Fruit fly (Drosophila melanogaster) whole organism, embryonic: ENCODE data around the gene SerRS.
A peak's percentile ranks its signal among the peaks of the same experiment; 100 is the strongest.

ENCODE experiments used
- Atf6 ChIP-seq: fragments of 200-800 bp; sonication (Bioruptor generic); IDR thresholded peaks from 2 replicates; pipeline ENCODE4 v1.3.6; 2022; ENCODE audit warnings: missing biosample characterization, missing genetic modification characterization
- BEAF-32 ChIP-seq: fragments of 200-800 bp; sonication (Bioruptor generic); optimal IDR thresholded peaks from 3 replicates; lab custom pipeline; 2017; ENCODE audit warnings: missing biosample characterization, missing genetic modification characterization, mild to moderate bottlenecking, moderate library complexity, missing genetic modification reagents
- CG12155 ChIP-seq: fragments of 200-800 bp; sonication (Bioruptor generic); optimal IDR thresholded peaks from 3 replicates; lab custom pipeline; 2016; ENCODE audit warnings: missing biosample characterization, missing genetic modification characterization
- CG12236 ChIP-seq: fragments of 200-800 bp; sonication (Bioruptor generic); optimal IDR thresholded peaks from 2 replicates; lab custom pipeline; 2016; ENCODE audit warnings: missing biosample characterization, missing genetic modification characterization
- CG12659 ChIP-seq: fragments of 200-800 bp; sonication (Bioruptor generic); optimal IDR thresholded peaks from 3 replicates; lab custom pipeline; 2017; ENCODE audit warnings: mild to moderate bottlenecking, missing biosample characterization, missing genetic modification reagents, missing genetic modification characterization
- CG12769 ChIP-seq: fragments of 200-800 bp; sonication (Bioruptor generic); optimal IDR thresholded peaks from 2 replicates; lab custom pipeline; 2019; ENCODE audit warnings: missing biosample characterization, mild to moderate bottlenecking, missing genetic modification characterization, moderate library complexity
- CG13775 ChIP-seq: fragments of 200-800 bp; sonication (Bioruptor generic); optimal IDR thresholded peaks from 3 replicates; lab custom pipeline; 2017; ENCODE audit warnings: missing biosample characterization, mild to moderate bottlenecking, missing genetic modification characterization
- CG14710 ChIP-seq: fragments of 200-800 bp; sonication (Bioruptor generic); optimal IDR thresholded peaks from 3 replicates; lab custom pipeline; 2019; ENCODE audit warnings: missing biosample characterization, mild to moderate bottlenecking, missing genetic modification characterization, moderate library complexity
- CG15269 ChIP-seq: fragments of 200-800 bp; sonication (Bioruptor generic); optimal IDR thresholded peaks from 2 replicates; lab custom pipeline; 2018; ENCODE audit warnings: missing biosample characterization, mild to moderate bottlenecking, missing genetic modification characterization, moderate library complexity
- CG15479 ChIP-seq: fragments of 200-800 bp; sonication (Bioruptor generic); optimal IDR thresholded peaks from 3 replicates; lab custom pipeline; 2019; ENCODE audit warnings: missing biosample characterization, mild to moderate bottlenecking, missing genetic modification characterization, moderate library complexity
- CG17328 ChIP-seq: fragments of 200-800 bp; sonication (Bioruptor generic); IDR thresholded peaks from 2 replicates; pipeline ENCODE4 v1.3.6; 2022; ENCODE audit warnings: missing biosample characterization, missing genetic modification characterization
- CG34422 ChIP-seq: fragments of 200-800 bp; sonication (Bioruptor generic); IDR thresholded peaks from 3 replicates; pipeline ENCODE4 v1.3.6; 2022; ENCODE audit warnings: missing biosample characterization, missing genetic modification characterization
- CG3838 ChIP-seq: fragments of 200-800 bp; sonication (Bioruptor generic); optimal IDR thresholded peaks from 3 replicates; lab custom pipeline; 2016; ENCODE audit warnings: missing biosample characterization, missing genetic modification characterization
- CG6654 ChIP-seq: fragments of 200-800 bp; sonication (Bioruptor generic); optimal IDR thresholded peaks from 2 replicates; lab custom pipeline; 2017; ENCODE audit warnings: missing biosample characterization, mild to moderate bottlenecking, missing genetic modification characterization
- CG7271 ChIP-seq: fragments of 200-800 bp; sonication (Bioruptor generic); optimal IDR thresholded peaks from 2 replicates; lab custom pipeline; 2018; ENCODE audit warnings: missing biosample characterization, mild to moderate bottlenecking, missing genetic modification characterization, moderate library complexity
- CG7372 ChIP-seq: fragments of 200-800 bp; sonication (Bioruptor generic); IDR thresholded peaks from 2 replicates; pipeline ENCODE4 v1.3.6; 2022; ENCODE audit warnings: missing biosample characterization, missing genetic modification characterization
- H15 ChIP-seq: fragments of 200-800 bp; sonication (Bioruptor generic); IDR thresholded peaks from 3 replicates; pipeline ENCODE4 v1.3.6; 2022; ENCODE audit warnings: missing biosample characterization, missing genetic modification characterization
- Lhr ChIP-seq: fragments of 200-800 bp; sonication (Bioruptor generic); optimal IDR thresholded peaks from 3 replicates; lab custom pipeline; 2017; ENCODE audit warnings: mild to moderate bottlenecking, missing biosample characterization, missing genetic modification reagents, missing genetic modification characterization
- Mad ChIP-seq: fragments of 200-800 bp; sonication (Bioruptor generic); optimal IDR thresholded peaks from 2 replicates; lab custom pipeline; 2016; ENCODE audit warnings: missing biosample characterization, missing genetic modification characterization
- Med ChIP-seq: fragments of 200-800 bp; sonication (Bioruptor generic); peaks from one replicate; lab custom pipeline; 2016; ENCODE audit warnings: missing biosample characterization, missing genetic modification characterization, mild to moderate bottlenecking, inconsistent platforms, moderate library complexity
- Meics ChIP-seq: fragments of 200-800 bp; sonication (Bioruptor generic); optimal IDR thresholded peaks from 2 replicates; lab custom pipeline; 2017; ENCODE audit warnings: missing biosample characterization, mild to moderate bottlenecking, missing genetic modification characterization
- NC2α ChIP-seq: fragments of 200-800 bp; sonication (Bioruptor generic); optimal IDR thresholded peaks from 2 replicates; lab custom pipeline; 2016; ENCODE audit warnings: missing biosample characterization, missing genetic modification characterization
- Oaz ChIP-seq: fragments of 200-800 bp; sonication (Bioruptor generic); IDR thresholded peaks from 2 replicates; pipeline ENCODE4 v1.3.6; 2022; ENCODE audit warnings: missing biosample characterization, missing genetic modification characterization
- Pdp1 ChIP-seq, 2 experiments: fragments of 200-800 bp; sonication (Bioruptor generic); optimal IDR thresholded peaks; 3 replicates each; lab custom pipeline; 2016; ENCODE audit warnings: missing biosample characterization in 2 of 2, missing genetic modification characterization in 2 of 2, mild to moderate bottlenecking in 1 of 2, moderate library complexity in 1 of 2
- Poxn ChIP-seq: fragments of 200-800 bp; sonication (Bioruptor generic); IDR thresholded peaks from 2 replicates; pipeline ENCODE4 v1.3.6; 2022; ENCODE audit warnings: missing biosample characterization, missing genetic modification characterization
- Usf ChIP-seq: fragments of 200-800 bp; sonication (Bioruptor generic); optimal IDR thresholded peaks from 2 replicates; lab custom pipeline; 2017; ENCODE audit warnings: missing genotype, missing biosample characterization, missing genetic modification characterization
- YL-1 ChIP-seq: fragments of 200-800 bp; sonication (Bioruptor generic); optimal IDR thresholded peaks from 3 replicates; lab custom pipeline; 2017; ENCODE audit warnings: missing biosample characterization, mild to moderate bottlenecking, missing genetic modification characterization
- ara ChIP-seq: fragments of 200-800 bp; sonication (Bioruptor generic); IDR thresholded peaks from 2 replicates; pipeline ENCODE4 v1.3.6; 2022; ENCODE audit warnings: missing biosample characterization, missing genetic modification characterization
- bbx ChIP-seq: fragments of 200-800 bp; sonication (Bioruptor generic); IDR thresholded peaks from 2 replicates; pipeline ENCODE4 v1.3.6; 2022; ENCODE audit warnings: missing biosample characterization, missing genetic modification characterization; ENCODE audit not compliant: partially characterized antibody
- bowl ChIP-seq: fragments of 200-800 bp; sonication (Bioruptor generic); IDR thresholded peaks from 2 replicates; pipeline ENCODE4 v1.3.6; 2022; ENCODE audit warnings: missing biosample characterization, missing genetic modification characterization
- btn ChIP-seq: fragments of 200-800 bp; sonication (Bioruptor generic); optimal IDR thresholded peaks from 2 replicates; lab custom pipeline; 2016; ENCODE audit warnings: missing biosample characterization, missing genetic modification characterization
- cwo ChIP-seq: fragments of 200-800 bp; sonication (Bioruptor generic); optimal IDR thresholded peaks from 3 replicates; lab custom pipeline; 2017; ENCODE audit warnings: missing biosample characterization, missing genetic modification characterization, mild to moderate bottlenecking, moderate library complexity, missing genetic modification reagents
- da ChIP-seq: fragments of 200-800 bp; sonication (Bioruptor generic); optimal IDR thresholded peaks from 2 replicates; lab custom pipeline; 2016; ENCODE audit warnings: missing biosample characterization, missing genetic modification characterization
- dm ChIP-seq: fragments of 200-800 bp; sonication (Bioruptor generic); optimal IDR thresholded peaks from 3 replicates; lab custom pipeline; 2016; ENCODE audit warnings: missing biosample characterization, missing genetic modification characterization
- dysf ChIP-seq: fragments of 200-800 bp; sonication (Bioruptor generic); IDR thresholded peaks from 3 replicates; pipeline ENCODE4 v1.3.6; 2022; ENCODE audit warnings: missing biosample characterization, missing genetic modification characterization
- eve ChIP-seq, 2 experiments: fragments of >200 bp; optimal IDR thresholded peaks; 2 replicates each; lab custom pipeline; 2017; ENCODE audit warnings: missing biosample characterization in 2 of 2, missing genetic modification characterization in 2 of 2
- gcm2 ChIP-seq: fragments of 200-800 bp; sonication (Bioruptor generic); optimal IDR thresholded peaks from 2 replicates; lab custom pipeline; 2016; ENCODE audit warnings: missing biosample characterization, missing genetic modification characterization
- her ChIP-seq: fragments of 200-800 bp; sonication (Bioruptor generic); optimal IDR thresholded peaks from 2 replicates; lab custom pipeline; 2016; ENCODE audit warnings: missing biosample characterization, missing genetic modification characterization
- hkb ChIP-seq, 2 experiments: fragments of 200-800 bp in 1 of 2; fragments of >200 bp in 1 of 2; sonication (Bioruptor generic) in 1 of 2; IDR thresholded peaks in 1 of 2; optimal IDR thresholded peaks in 1 of 2; 2 replicates each; pipeline versions ENCODE4 v1.3.6 to Lab custom; 2017 to 2022; ENCODE audit warnings: missing biosample characterization in 1 of 2, missing genetic modification characterization in 1 of 2
- jumu ChIP-seq: fragments of 200-800 bp; sonication (Bioruptor generic); optimal IDR thresholded peaks from 3 replicates; lab custom pipeline; 2016; ENCODE audit warnings: missing biosample characterization, missing genetic modification characterization
- kay ChIP-seq: fragments of 200-800 bp; sonication (Bioruptor generic); optimal IDR thresholded peaks from 2 replicates; lab custom pipeline; 2016; ENCODE audit warnings: missing biosample characterization, missing genetic modification characterization
- lov ChIP-seq, 2 experiments: fragments of 200-800 bp in 1 of 2; fragments of >200 bp in 1 of 2; sonication (Bioruptor generic) in 1 of 2; IDR thresholded peaks in 1 of 2; optimal IDR thresholded peaks in 1 of 2; 2 replicates in 1 of 2; 3 replicates in 1 of 2; pipeline versions ENCODE4 v1.3.6 to Lab custom; 2017 to 2022; ENCODE audit warnings: missing biosample characterization in 1 of 2, missing genetic modification characterization in 1 of 2
- mam ChIP-seq: fragments of 200-800 bp; sonication (Bioruptor generic); optimal IDR thresholded peaks from 3 replicates; lab custom pipeline; 2016; ENCODE audit warnings: missing biosample characterization, missing genetic modification characterization
- mirr ChIP-seq: fragments of 200-800 bp; sonication (Bioruptor generic); optimal IDR thresholded peaks from 3 replicates; lab custom pipeline; 2018; ENCODE audit warnings: missing biosample characterization, mild to moderate bottlenecking, missing genetic modification characterization
- odd ChIP-seq: fragments of 200-800 bp; sonication (Bioruptor generic); optimal IDR thresholded peaks from 2 replicates; lab custom pipeline; 2017; ENCODE audit warnings: missing biosample characterization, mild to moderate bottlenecking, missing genetic modification characterization
- onecut ChIP-seq: fragments of 200-800 bp; sonication (Bioruptor generic); IDR thresholded peaks from 2 replicates; pipeline ENCODE4 v1.3.6; 2022; ENCODE audit warnings: missing biosample characterization, missing genetic modification characterization
- otp ChIP-seq: fragments of 200-800 bp; sonication (Bioruptor generic); IDR thresholded peaks from 3 replicates; pipeline ENCODE4, ENCODE4 v1.3.6; 2022; ENCODE audit warnings: missing biosample characterization, missing genetic modification characterization
- pzg ChIP-seq: fragments of 200-800 bp; sonication (Bioruptor generic); optimal IDR thresholded peaks from 3 replicates; lab custom pipeline; 2018; ENCODE audit warnings: missing biosample characterization, mild to moderate bottlenecking, missing genetic modification characterization, moderate library complexity
- tio ChIP-seq: fragments of 200-800 bp; sonication (Bioruptor generic); optimal IDR thresholded peaks from 2 replicates; lab custom pipeline; 2017; ENCODE audit warnings: missing biosample characterization, missing genetic modification characterization, inconsistent platforms

The SerRS gene

DNA sequence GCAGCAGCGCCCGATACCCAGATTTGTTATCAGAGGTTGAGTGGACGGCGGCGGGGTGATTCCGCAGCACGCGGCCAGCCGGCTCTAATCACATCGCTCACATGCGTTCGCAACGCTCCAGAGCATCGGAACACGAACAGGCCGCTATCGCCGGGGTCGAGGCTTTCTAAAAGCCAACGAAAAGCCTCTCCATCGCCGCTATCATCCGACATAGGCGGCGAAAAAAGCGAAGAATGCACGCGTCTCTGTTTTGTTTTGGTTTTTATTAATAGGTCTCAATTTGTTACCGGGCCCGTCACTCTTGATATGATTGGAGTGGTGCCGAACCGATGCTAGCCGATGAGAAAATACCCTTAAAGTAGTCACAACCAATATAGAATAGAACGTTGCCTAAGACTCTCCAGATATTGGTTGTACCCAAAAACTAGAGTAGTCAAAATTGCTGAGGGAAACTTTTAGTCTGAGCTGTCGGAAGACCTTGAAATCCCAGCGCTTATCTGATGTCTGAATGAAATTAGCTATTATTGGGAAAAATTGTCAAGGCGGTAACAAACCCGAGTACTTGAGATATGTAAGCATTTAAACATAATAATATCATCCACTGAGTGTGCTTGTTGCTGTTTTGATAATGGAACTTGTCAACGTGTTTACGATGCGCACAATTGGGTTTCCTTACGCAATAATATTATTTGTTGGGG lies 4.9 kb upstream of the SerRS start, which contains the start of gene CG17261 (continued):
- TF ChIP-seq da (GFP tag; lab: Kevin White, UChicago) (no peak), CG12769 (tag; lab: Kevin White, UChicago) (peak; percentile 70), tio (GFP tag; lab: Kevin White, UChicago) (no peak), kay (GFP tag; lab: Kevin White, UChicago) (peak; percentile 22), CG34422 (GFP tag; lab: Robert Waterston, UW) (no peak; the same call in 2 of the 3 replicates), Med (GFP tag; lab: Kevin White, UChicago) (peak; percentile 91), YL-1 (no peak), Usf (no peak), pzg (no peak), ara (GFP tag; lab: Robert Waterston, UW) (peak; percentile 27; the same call in 1 of the 2 replicates), CG12659 (GFP tag; lab: Kevin White, UChicago) (peak; percentile 45), Atf6 (GFP tag; lab: Robert Waterston, UW) (peak; percentile 60; the same call in 1 of the 2 replicates), odd (GFP tag; lab: Kevin White, UChicago) (no peak), Lhr (GFP tag; lab: Kevin White, UChicago) (no peak), dm (GFP tag; lab: Kevin White, UChicago) (peak; percentile 21), CG7271 (tag; lab: Kevin White, UChicago) (no peak), mirr (GFP tag; lab: Kevin White, UChicago) (peak; percentile 58), lov (optimal IDR thresholded peaks at IDR 0.05; lab: Kevin White, UChicago) (no peak), lov (GFP tag; IDR thresholded peaks at IDR 0.05; lab: Robert Waterston, UW) (no peak), bbx (GFP tag; lab: Robert Waterston, UW) (no peak), CG15269 (peak; percentile 55), BEAF-32 (no peak), CG13775 (GFP tag; lab: Kevin White, UChicago) (no peak), CG3838 (GFP tag; lab: Kevin White, UChicago) (no peak), gcm2 (GFP tag; lab: Kevin White, UChicago) (no peak), Meics (GFP tag; lab: Kevin White, UChicago) (peak; percentile 62), eve (GFP tag; optimal IDR thresholded peaks at IDR 0.05; lab: Kevin White, UChicago) (no peak), CG7372 (GFP tag; lab: Robert Waterston, UW) (no peak), CG17328 (GFP tag; lab: Robert Waterston, UW) (no peak), CG12155 (peak; percentile 27), cwo (GFP tag; lab: Kevin White, UChicago) (peak; percentile 99), NC2α (GFP tag; lab: Kevin White, UChicago) (no peak), Mad (no peak), mam (GFP tag; lab: Kevin White, UChicago) (peak; percentile 59), Pdp1 (GFP tag; optimal IDR thresholded peaks at IDR 0.05; lab: Kevin White, UChicago) (peak; percentile 35 to 90), dysf (GFP tag; lab: Robert Waterston, UW) (peak; percentile 57; the same call in 2 of the 3 replicates), Oaz (no peak), Poxn (GFP tag; lab: Robert Waterston, UW) (no peak), onecut (GFP tag; lab: Robert Waterston, UW) (no peak), CG12236 (GFP tag; lab: Kevin White, UChicago) (no peak), CG6654 (GFP tag; lab: Kevin White, UChicago) (no peak), otp (GFP tag; lab: Robert Waterston, UW) (0 out of 3 replicates have a peak, but pooled peaks have one; percentile 33), CG14710 (tag; lab: Kevin White, UChicago) (no peak), her (GFP tag; lab: Kevin White, UChicago) (peak; percentile 58), jumu (GFP tag; lab: Kevin White, UChicago) (peak; percentile 21), btn (no peak), CG15479 (GFP tag; lab: Kevin White, UChicago) (no peak), hkb (optimal IDR thresholded peaks at IDR 0.05; lab: Kevin White, UChicago) (no peak), hkb (GFP tag; IDR thresholded peaks at IDR 0.05; lab: Robert Waterston, UW) (no peak), H15 (GFP tag; lab: Robert Waterston, UW) (no peak), bowl (GFP tag; lab: Robert Waterston, UW) (0 out of 2 replicates have a peak, but pooled peaks have one; percentile 15)
